Worm (Caenorhabditis elegans) whole organism, mixed stage, embryonic: ENCODE measurements around the gene spig-3.

Experiments
- ces-1 ChIP-seq: fragments of 150-350 bp; optimal IDR thresholded peaks from 2 replicates; lab custom pipeline; 2014; ENCODE audit warnings: missing biosample characterization, missing genetic modification reagents, missing genetic modification characterization
- lin-13 ChIP-seq: fragments of 150-350 bp; optimal IDR thresholded peaks from 2 replicates; lab custom pipeline; 2014; ENCODE audit warnings: missing biosample characterization, missing genetic modification characterization
- mls-2 ChIP-seq: sonication (generic microtip); optimal IDR thresholded peaks from 2 replicates; lab custom pipeline; 2016; ENCODE audit warnings: mild to moderate bottlenecking, missing genetic modification characterization, moderate library complexity, missing compliant biosample characterization
- nhr-12 ChIP-seq: fragments of 150-350 bp; optimal IDR thresholded peaks from 2 replicates; lab custom pipeline; 2014; ENCODE audit warnings: missing biosample characterization, missing genetic modification characterization
- nhr-2 ChIP-seq: fragments of 150-350 bp; optimal IDR thresholded peaks from 2 replicates; lab custom pipeline; 2014; ENCODE audit warnings: missing biosample characterization, missing genetic modification characterization
- nhr-237 ChIP-seq: fragments of 150-350 bp; optimal IDR thresholded peaks from 2 replicates; lab custom pipeline; 2014; ENCODE audit warnings: missing biosample characterization, missing genetic modification characterization
- nhr-28 ChIP-seq: fragments of 150-350 bp; optimal IDR thresholded peaks from 2 replicates; lab custom pipeline; 2014; ENCODE audit warnings: missing biosample characterization, missing genetic modification characterization
- ztf-11 ChIP-seq: fragments of 150-350 bp; optimal IDR thresholded peaks from 2 replicates; lab custom pipeline; 2014; ENCODE audit warnings: missing biosample characterization, missing genetic modification characterization

DNA sequence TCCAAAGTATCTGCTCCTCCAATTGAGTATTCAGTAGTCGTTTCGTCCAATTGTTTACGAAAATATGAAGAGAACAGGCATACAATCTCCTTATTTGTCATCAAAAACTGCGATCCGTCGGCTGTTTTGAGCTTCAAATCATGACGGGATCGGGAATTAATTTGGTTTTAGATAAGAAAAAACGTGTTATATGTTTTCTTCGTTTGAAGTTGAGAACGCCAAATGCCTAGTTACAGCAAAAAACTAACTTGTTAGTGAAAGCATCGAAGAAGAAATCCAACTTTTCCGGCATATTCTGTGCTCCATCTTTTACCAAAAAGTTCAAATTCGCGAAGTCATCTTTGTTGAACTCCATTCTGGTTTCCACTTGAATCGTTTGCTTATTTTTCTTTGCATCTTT is 10.1 kb downstream of the spig-3 start, which contains the start of gene F14D7.1:
- TF ChIP-seq nhr-12 (tag; lab: Kevin White, UChicago) (no peak), nhr-2 (tag; lab: Kevin White, UChicago) (no peak), nhr-28 (tag; lab: Kevin White, UChicago) (no peak), lin-13 (tag; lab: Kevin White, UChicago) (no peak), nhr-237 (tag; lab: Kevin White, UChicago) (no peak), mls-2 (tag; lab: Kevin White, UChicago) (no peak), ces-1 (GFP tag; lab: Kevin White, UChicago) (no peak), ztf-11 (tag; lab: Kevin White, UChicago) (no peak)
